Worm (Caenorhabditis elegans) whole organism, early embryonic: ENCODE results near the gene srh-240.

Experiments used
- B0310.2 ChIP-seq: sonication (generic microtip); optimal IDR thresholded peaks from 2 replicates; lab custom pipeline; 2016; ENCODE audit warnings: mild to moderate bottlenecking, missing genetic modification characterization, missing compliant biosample characterization
- F13C5.2 ChIP-seq: sonication (generic microtip); optimal IDR thresholded peaks from 2 replicates; lab custom pipeline; 2017; ENCODE audit warnings: mild to moderate bottlenecking, missing genetic modification characterization, inconsistent platforms, missing compliant biosample characterization
- aly-1 ChIP-seq: sonication (generic microtip); optimal IDR thresholded peaks from 2 replicates; lab custom pipeline; 2016; ENCODE audit warnings: missing genetic modification characterization, missing compliant biosample characterization
- ama-1 ChIP-seq: fragments of 150-350 bp; optimal IDR thresholded peaks from 2 replicates; lab custom pipeline; 2014
- ceh-13 ChIP-seq: fragments of 200-800 bp; sonication (Bioruptor generic); optimal IDR thresholded peaks from 2 replicates; lab custom pipeline; 2018; ENCODE audit warnings: mild to moderate bottlenecking, missing genetic modification characterization, missing compliant biosample characterization
- ceh-36 ChIP-seq: sonication (generic microtip); optimal IDR thresholded peaks from 2 replicates; lab custom pipeline; 2016; ENCODE audit warnings: missing genetic modification characterization, inconsistent platforms, missing compliant biosample characterization
- ets-7 ChIP-seq: sonication (generic microtip); optimal IDR thresholded peaks from 2 replicates; lab custom pipeline; 2016; ENCODE audit warnings: missing genotype, missing genetic modification characterization, missing compliant biosample characterization
- flt-1 ChIP-seq: fragments of 200-800 bp; sonication (Bioruptor generic); IDR thresholded peaks from 2 replicates; pipeline ENCODE4 v1.3.6; 2022; ENCODE audit warnings: missing genetic modification characterization, missing compliant biosample characterization
- hmbx-1 ChIP-seq: sonication (generic microtip); optimal IDR thresholded peaks from 2 replicates; lab custom pipeline; 2016; ENCODE audit warnings: mild to moderate bottlenecking, missing genetic modification characterization, missing compliant biosample characterization
- hmg-4 ChIP-seq: fragments of 200-800 bp; sonication (Bioruptor generic); optimal IDR thresholded peaks from 2 replicates; lab custom pipeline; 2018; ENCODE audit warnings: mild to moderate bottlenecking, missing genetic modification characterization, missing compliant biosample characterization
- hnd-1 ChIP-seq: sonication (generic microtip); optimal IDR thresholded peaks from 2 replicates; lab custom pipeline; 2016; ENCODE audit warnings: missing genetic modification characterization, missing compliant biosample characterization
- pes-1 ChIP-seq: fragments of 200-800 bp; sonication (Bioruptor generic); IDR thresholded peaks from 2 replicates; pipeline ENCODE4 v1.3.6; 2022; ENCODE audit warnings: missing genetic modification reagents, missing genetic modification characterization, missing compliant biosample characterization
- scrt-1 ChIP-seq: fragments of 200-800 bp; sonication (Bioruptor generic); IDR thresholded peaks from 2 replicates; pipeline ENCODE4 v1.3.6; 2022; ENCODE audit warnings: missing genetic modification characterization, missing compliant biosample characterization
- sea-1 ChIP-seq: fragments of 200-800 bp; sonication (Bioruptor generic); conservative IDR thresholded peaks from 2 replicates; pipeline ENCODE4 v1.3.6; 2022; ENCODE audit warnings: missing genetic modification characterization, missing compliant biosample characterization
- tbx-11 ChIP-seq: fragments of 200-800 bp; sonication (Bioruptor generic); IDR thresholded peaks from 2 replicates; pipeline ENCODE4 v1.3.6; 2022; ENCODE audit warnings: missing genetic modification characterization, missing compliant biosample characterization
- tbx-37 ChIP-seq: fragments of 200-800 bp; sonication (Bioruptor generic); conservative IDR thresholded peaks from 2 replicates; pipeline ENCODE4 v1.3.6; 2022; ENCODE audit warnings: missing genetic modification reagents, missing genetic modification characterization, missing compliant biosample characterization
- tra-4 ChIP-seq: sonication (generic microtip); optimal IDR thresholded peaks from 2 replicates; lab custom pipeline; 2017; ENCODE audit warnings: missing genetic modification characterization, missing compliant biosample characterization

srh-240 gene

ce11 chrV:2871754-2872504 lies 6.9 kb downstream of the srh-240 start:
- TF ChIP-seq ets-7 (tag; lab: Kevin White, UChicago) = no peak
- TF ChIP-seq hmg-4 (GFP tag; lab: Kevin White, UChicago) = no peak
- TF ChIP-seq ama-1 (lab: Kevin White, UChicago) = no peak
- no peak for TF ChIP-seq hnd-1 (tag; lab: Kevin White, UChicago)
- no peak for TF ChIP-seq B0310.2 (tag; lab: Kevin White, UChicago)
- no peak for TF ChIP-seq F13C5.2 (tag; lab: Kevin White, UChicago)
- TF ChIP-seq flt-1 = no peak
- TF ChIP-seq tbx-11 (GFP tag; lab: Robert Waterston, UW) = no peak
- TF ChIP-seq sea-1 (GFP tag; lab: Robert Waterston, UW) = no peak
- TF ChIP-seq ceh-13 = no peak
- no peak for TF ChIP-seq scrt-1 (GFP tag; lab: Robert Waterston, UW)
- no peak for TF ChIP-seq pes-1 (GFP tag; lab: Robert Waterston, UW)
- no peak for TF ChIP-seq aly-1 (tag; lab: Kevin White, UChicago)
- TF ChIP-seq tbx-37 = no peak

ce11 chrV:2872947-2873346 lies 7.9 kb downstream of the srh-240 start:
- TF ChIP-seq ama-1 (lab: Kevin White, UChicago) (no peak), tra-4 (no peak), hmbx-1 (tag; lab: Kevin White, UChicago) (no peak), ceh-13 (no peak)

ce11 chrV:2875422-2875821 lies 10.4 kb downstream of the srh-240 start, which contains the start of gene folt-2:
TSS of gene folt-2 (minus strand) at chrV:2875600.
- 0 out of 2 replicates have a peak, but pooled peaks have one; percentile 16 for TF ChIP-seq tbx-11 (GFP tag; lab: Robert Waterston, UW)
- TF ChIP-seq ceh-36 (tag; lab: Kevin White, UChicago) = no peak
- TF ChIP-seq flt-1 = no peak
- no peak for TF ChIP-seq aly-1 (tag; lab: Kevin White, UChicago)
- TF ChIP-seq B0310.2 (tag; lab: Kevin White, UChicago) = no peak
- no peak for TF ChIP-seq tbx-37
- TF ChIP-seq F13C5.2 (tag; lab: Kevin White, UChicago) = no peak
- TF ChIP-seq scrt-1 (GFP tag; lab: Robert Waterston, UW) = no peak
- no peak for TF ChIP-seq ceh-13

- TF ChIP-seq hmg-4 (GFP tag; lab: Kevin White, UChicago) = no peak
- no peak for TF ChIP-seq hmbx-1 (tag; lab: Kevin White, UChicago)
- TF ChIP-seq ama-1 (lab: Kevin White, UChicago) = no peak
- TF ChIP-seq pes-1 (GFP tag; lab: Robert Waterston, UW) = no peak
- TF ChIP-seq ets-7 (tag; lab: Kevin White, UChicago) = no peak
- TF ChIP-seq F13C5.2 (tag; lab: Kevin White, UChicago) = no peak
- no peak for TF ChIP-seq ceh-13
- TF ChIP-seq ceh-36 (tag; lab: Kevin White, UChicago) = no peak
- TF ChIP-seq aly-1 (tag; lab: Kevin White, UChicago) = no peak
- TF ChIP-seq sea-1 (GFP tag; lab: Robert Waterston, UW) = no peak
- TF ChIP-seq B0310.2 (tag; lab: Kevin White, UChicago) = no peak
- TF ChIP-seq scrt-1 (GFP tag; lab: Robert Waterston, UW) = no peak
Observed at ce11 chrV:2876188-2876831, 11.3 kb downstream of the srh-240 start.

ce11 chrV:2877509-2877908 lies 12.5 kb downstream of the srh-240 start, which contains the start of gene F37B4.10:
TSS of gene F37B4.10 (minus strand) at chrV:2877609.
- TF ChIP-seq hmg-4 (GFP tag; lab: Kevin White, UChicago) = no peak
- TF ChIP-seq B0310.2 (tag; lab: Kevin White, UChicago) = no peak
- TF ChIP-seq flt-1 = no peak
- no peak for TF ChIP-seq sea-1 (GFP tag; lab: Robert Waterston, UW)

ce11 chrV:2879801-2880200 lies 14.8 kb downstream of the srh-240 start, which contains the start of gene str-39:
TSS of gene str-39 (minus strand) at chrV:2879901.
- TF ChIP-seq tra-4 (no peak), hnd-1 (tag; lab: Kevin White, UChicago) (no peak), ets-7 (tag; lab: Kevin White, UChicago) (no peak), tbx-37 (no peak), flt-1 (no peak), tbx-11 (GFP tag; lab: Robert Waterston, UW) (no peak), sea-1 (GFP tag; lab: Robert Waterston, UW) (no peak), ama-1 (lab: Kevin White, UChicago) (no peak), B0310.2 (tag; lab: Kevin White, UChicago) (no peak), F13C5.2 (tag; lab: Kevin White, UChicago) (no peak), hmg-4 (GFP tag; lab: Kevin White, UChicago) (no peak), hmbx-1 (tag; lab: Kevin White, UChicago) (no peak)

ce11 chrV:2880356-2880755 lies 15.4 kb downstream of the srh-240 start:
- TF ChIP-seq F13C5.2 (tag; lab: Kevin White, UChicago) = no peak
- no peak for TF ChIP-seq pes-1 (GFP tag; lab: Robert Waterston, UW)
- no peak for TF ChIP-seq ceh-36 (tag; lab: Kevin White, UChicago)
- TF ChIP-seq sea-1 (GFP tag; lab: Robert Waterston, UW) = no peak
- TF ChIP-seq hmbx-1 (tag; lab: Kevin White, UChicago) = no peak
- TF ChIP-seq aly-1 (tag; lab: Kevin White, UChicago) = no peak
